Worm (Caenorhabditis elegans): ENCODE results near the gene srbc-67.
"Not testable (repeated sequence)": the region's sequence is repeated elsewhere in the genome, so short reads cannot be mapped to it uniquely, and the experiment has no call there.

Gene srbc-67

ce11 chrV:3523262-3523661 is 17.8 kb downstream of the srbc-67 start, which contains the start of gene irg-1:
Gene irg-1 (plus strand): TSS chrV:3523587.
- TF ChIP-seq unc-62 (GFP tag; optimal IDR thresholded peaks at IDR 0.05) = no peak

- TF ChIP-seq unc-62 (GFP tag; optimal IDR thresholded peaks at IDR 0.05) = no peak
These were observed 23.1 kb downstream of the srbc-67 start, which contains the start of gene str-227 for ce11 chrV:3517889-3518288. Gene str-227 (plus strand): TSS chrV:3518189.

ce11 chrV:3512381-3512780 is 28.6 kb downstream of the srbc-67 start, which contains the start of gene str-226:
Gene str-226 (plus strand): TSS chrV:3512681.
- TF ChIP-seq unc-62 (GFP tag; optimal IDR thresholded peaks at IDR 0.05) = no peak

- TF ChIP-seq unc-62 (GFP tag; optimal IDR thresholded peaks at IDR 0.05) = no peak
These were observed 31.1 kb downstream of the srbc-67 start, which contains the start of gene str-228 for ce11 chrV:3509878-3510277. Gene str-228 (plus strand): TSS chrV:3510178.

ce11 chrV:3507691-3508090 is 33.3 kb downstream of the srbc-67 start, which contains the start of gene str-225:
Gene str-225 (plus strand): TSS chrV:3507822.
- TF ChIP-seq unc-62 (GFP tag; optimal IDR thresholded peaks at IDR 0.05) = no peak

ce11 chrV:3506252-3506651 is 34.8 kb downstream of the srbc-67 start, which contains the start of gene ugt-64:
Gene ugt-64 (minus strand): TSS chrV:3506352.
- TF ChIP-seq unc-62 (GFP tag; optimal IDR thresholded peaks at IDR 0.05) = not testable (repeated sequence)

ce11 chrV:3505745-3506144 is 35.3 kb downstream of the srbc-67 start:
- no peak for TF ChIP-seq unc-62 (GFP tag; optimal IDR thresholded peaks at IDR 0.05)

- TF ChIP-seq unc-62 (GFP tag; optimal IDR thresholded peaks at IDR 0.05) = no peak
These were observed 39.0 kb downstream of the srbc-67 start, which contains the start of the genes C07G3.8 and C07G3.10 for ce11 chrV:3502038-3502437. Gene C07G3.8 (minus strand): TSS chrV:3502138. Gene C07G3.10 (plus strand): TSS chrV:3502307.

ce11 chrV:3496880-3497279 is 44.1 kb downstream of the srbc-67 start, which contains the start of gene C07G3.15:
Gene C07G3.15 (minus strand): TSS chrV:3496980.
- no peak for TF ChIP-seq unc-62 (GFP tag; optimal IDR thresholded peaks at IDR 0.05)

ce11 chrV:3490435-3490834 is 50.6 kb downstream of the srbc-67 start, which contains the start of gene srbc-36:
Gene srbc-36 (minus strand): TSS chrV:3490535.
- TF ChIP-seq unc-62 (GFP tag; optimal IDR thresholded peaks at IDR 0.05) = no peak
